Worm (Caenorhabditis elegans) whole organism, young adult: Measurements from ENCODE around the gene spas-1.

Source experiments
- F22D6.2 ChIP-seq: sonication (generic microtip); optimal IDR thresholded peaks from 2 replicates; lab custom pipeline; 2016; ENCODE audit warnings: mild to moderate bottlenecking, missing genetic modification characterization, missing compliant biosample characterization
- F33H1.4 ChIP-seq: fragments of 200-800 bp; sonication (Bioruptor generic); IDR thresholded peaks from 2 replicates; pipeline ENCODE4 v1.3.6; 2022; ENCODE audit warnings: missing genetic modification reagents, missing genetic modification characterization, missing compliant biosample characterization
- F37B4.10 ChIP-seq: fragments of 200-800 bp; sonication (Bioruptor generic); IDR thresholded peaks from 2 replicates; pipeline ENCODE4 v1.3.6; 2022; ENCODE audit warnings: missing genetic modification characterization, missing compliant biosample characterization
- F57A8.1 ChIP-seq: fragments of 200-800 bp; sonication (Bioruptor generic); optimal IDR thresholded peaks from 2 replicates; lab custom pipeline; 2018; ENCODE audit warnings: mild to moderate bottlenecking, missing genetic modification characterization, moderate library complexity, missing compliant biosample characterization
- F57C9.4 ChIP-seq: sonication (generic microtip); optimal IDR thresholded peaks from 2 replicates; lab custom pipeline; 2017; ENCODE audit warnings: mild to moderate bottlenecking, missing genetic modification characterization, missing compliant biosample characterization
- K11D2.4 ChIP-seq: fragments of 200-800 bp; sonication (Bioruptor generic); IDR thresholded peaks from 2 replicates; pipeline ENCODE4 v1.3.6; 2022; ENCODE audit warnings: missing genetic modification reagents, missing genetic modification characterization, missing compliant biosample characterization
- Y53G8AR.9 ChIP-seq: fragments of 200-800 bp; sonication (Bioruptor generic); conservative IDR thresholded peaks from 2 replicates; pipeline ENCODE4 v1.3.6; 2022; ENCODE audit warnings: missing genetic modification reagents, missing genetic modification characterization, missing compliant biosample characterization
- Y56A3A.18 ChIP-seq: fragments of 200-800 bp; sonication (Bioruptor generic); IDR thresholded peaks from 2 replicates; pipeline ENCODE4 v1.3.6; 2022; ENCODE audit warnings: missing genetic modification reagents, missing genetic modification characterization, missing compliant biosample characterization
- aptf-3 ChIP-seq: fragments of 200-800 bp; sonication (Bioruptor generic); IDR thresholded peaks from 2 replicates; pipeline ENCODE4 v1.3.6; 2022; ENCODE audit warnings: missing genetic modification characterization, missing compliant biosample characterization
- attf-6 ChIP-seq: fragments of 200-800 bp; sonication (Bioruptor generic); IDR thresholded peaks from 2 replicates; pipeline ENCODE4 v1.3.6; 2022; ENCODE audit warnings: missing genetic modification reagents, missing genetic modification characterization, missing compliant biosample characterization
- cebp-1 ChIP-seq, 2 experiments: fragments of 200-800 bp in 1 of 2; sonication (Bioruptor generic) in 1 of 2; sonication (generic microtip) in 1 of 2; IDR thresholded peaks in 1 of 2; optimal IDR thresholded peaks in 1 of 2; 2 replicates each; pipeline versions ENCODE4 v1.3.6 to Lab custom; 2017 to 2022; ENCODE audit warnings: missing compliant biosample characterization in 2 of 2, missing genetic modification characterization in 2 of 2, mild to moderate bottlenecking in 1 of 2, missing genetic modification reagents in 1 of 2, moderate library complexity in 1 of 2
- die-1 ChIP-seq: sonication (generic microtip); optimal IDR thresholded peaks from 2 replicates; lab custom pipeline; 2016; ENCODE audit warnings: missing genotype, mild to moderate bottlenecking, missing genetic modification characterization, missing compliant biosample characterization
- dpl-1 ChIP-seq: fragments of 150-350 bp; optimal IDR thresholded peaks from 2 replicates; lab custom pipeline; 2014; ENCODE audit warnings: missing biosample characterization, missing genetic modification reagents, missing genetic modification characterization
- egl-44 ChIP-seq: fragments of 200-800 bp; sonication (Bioruptor generic); IDR thresholded peaks from 2 replicates; pipeline ENCODE4 v1.3.6; 2022; ENCODE audit warnings: missing genetic modification reagents, missing genetic modification characterization, missing compliant biosample characterization
- hmg-20 ChIP-seq: fragments of 200-800 bp; sonication (Bioruptor generic); IDR thresholded peaks from 2 replicates; pipeline ENCODE4 v1.3.6; 2022; ENCODE audit warnings: missing genetic modification reagents, missing genetic modification characterization, missing compliant biosample characterization
- let-526 ChIP-seq: fragments of 200-800 bp; sonication (Bioruptor generic); IDR thresholded peaks from 2 replicates; pipeline ENCODE4 v1.3.6; 2022; ENCODE audit warnings: missing genetic modification reagents, missing genetic modification characterization, missing compliant biosample characterization
- lsl-1 ChIP-seq: fragments of 200-800 bp; sonication (Bioruptor generic); optimal IDR thresholded peaks from 2 replicates; lab custom pipeline; 2018; ENCODE audit warnings: mild to moderate bottlenecking, missing genetic modification characterization, moderate library complexity, missing compliant biosample characterization
- lsy-27 ChIP-seq: sonication (generic microtip); optimal IDR thresholded peaks from 2 replicates; lab custom pipeline; 2017; ENCODE audit warnings: missing genetic modification characterization, mild to moderate bottlenecking, missing compliant biosample characterization, antibody characterized with exemption, missing genotype, borderline replicate concordance; ENCODE audit not compliant: insufficient read depth
- madf-3 ChIP-seq: fragments of 200-800 bp; sonication (Bioruptor generic); IDR thresholded peaks from 2 replicates; pipeline ENCODE4 v1.3.6; 2022; ENCODE audit warnings: missing genetic modification reagents, missing genetic modification characterization, missing compliant biosample characterization
- nfya-1 ChIP-seq: sonication (generic microtip); optimal IDR thresholded peaks from 2 replicates; lab custom pipeline; 2017; ENCODE audit warnings: antibody characterized with exemption, missing compliant biosample characterization, missing genetic modification characterization, borderline replicate concordance; ENCODE audit not compliant: insufficient read depth
- nfya-2 ChIP-seq: fragments of 200-800 bp; sonication (Bioruptor generic); IDR thresholded peaks from 2 replicates; pipeline ENCODE4 v1.3.6; 2022; ENCODE audit warnings: missing genetic modification reagents, missing genetic modification characterization, missing compliant biosample characterization
- nhr-27 ChIP-seq: fragments of 200-800 bp; sonication (Bioruptor generic); optimal IDR thresholded peaks from 2 replicates; lab custom pipeline; 2018; ENCODE audit warnings: mild to moderate bottlenecking, missing genetic modification characterization, moderate library complexity, missing compliant biosample characterization
- pha-4 ChIP-seq: fragments of 150-350 bp; sonication (generic microtip); optimal IDR thresholded peaks from 2 replicates; lab custom pipeline; 2014; ENCODE audit warnings: missing biosample characterization, missing genetic modification reagents, missing genetic modification characterization
- rcor-1 ChIP-seq: fragments of 200-800 bp; sonication (Bioruptor generic); IDR thresholded peaks from 2 replicates; pipeline ENCODE4 v1.3.6; 2022; ENCODE audit warnings: missing genetic modification reagents, missing genetic modification characterization, missing compliant biosample characterization
- snpc-1.1 ChIP-seq: sonication (generic microtip); optimal IDR thresholded peaks from 2 replicates; lab custom pipeline; 2017; ENCODE audit warnings: missing genetic modification characterization, mild to moderate bottlenecking, missing compliant biosample characterization, antibody characterized with exemption, moderate library complexity, missing genotype, missing genetic modification reagents; ENCODE audit not compliant: insufficient read depth
- snpc-1.3 ChIP-seq: sonication (generic microtip); optimal IDR thresholded peaks from 2 replicates; lab custom pipeline; 2017; ENCODE audit warnings: missing genetic modification characterization, mild to moderate bottlenecking, missing compliant biosample characterization, antibody characterized with exemption, moderate library complexity, missing genotype, missing genetic modification reagents; ENCODE audit not compliant: insufficient read depth
- snpc-3.4 ChIP-seq: sonication (generic microtip); optimal IDR thresholded peaks from 2 replicates; lab custom pipeline; 2017; ENCODE audit warnings: missing genetic modification characterization, mild to moderate bottlenecking, missing compliant biosample characterization, antibody characterized with exemption, moderate library complexity, missing genotype, missing genetic modification reagents
- tlf-1 ChIP-seq: fragments of 200-800 bp; sonication (Bioruptor generic); optimal IDR thresholded peaks from 2 replicates; lab custom pipeline; 2018; ENCODE audit warnings: mild to moderate bottlenecking, missing genetic modification characterization, missing compliant biosample characterization
- unc-130 ChIP-seq: sonication (generic microtip); optimal IDR thresholded peaks from 2 replicates; lab custom pipeline; 2016; ENCODE audit warnings: missing genetic modification reagents, missing genetic modification characterization, missing compliant biosample characterization
- ztf-25 ChIP-seq: fragments of 200-800 bp; sonication (Bioruptor generic); IDR thresholded peaks from 2 replicates; pipeline ENCODE4 v1.3.6; 2022; ENCODE audit warnings: missing genetic modification reagents, missing genetic modification characterization, missing compliant biosample characterization
- ztf-26 ChIP-seq: sonication (generic microtip); optimal IDR thresholded peaks from 2 replicates; lab custom pipeline; 2017; ENCODE audit warnings: missing genetic modification characterization, missing compliant biosample characterization
- ztf-3 ChIP-seq: fragments of 200-800 bp; sonication (Bioruptor generic); optimal IDR thresholded peaks from 2 replicates; lab custom pipeline; 2018; ENCODE audit warnings: mild to moderate bottlenecking, missing genetic modification characterization, missing compliant biosample characterization
- ztf-6 ChIP-seq: fragments of 200-800 bp; sonication (Bioruptor generic); IDR thresholded peaks from 2 replicates; pipeline ENCODE4 v1.3.6; 2022; ENCODE audit warnings: missing genetic modification reagents, missing genetic modification characterization, missing compliant biosample characterization

The spas-1 gene

ce11 chrV:9154772-9155171 is 20.8 kb upstream of the spas-1 start, which contains the start of gene B0222.5:
B0222.5 (minus strand) TSS chrV:9154872.
- TF ChIP-seq ztf-6 (no peak), ztf-25 (GFP tag; lab: Robert Waterston, UW) (no peak)

- TF ChIP-seq ztf-26 (peak; percentile 5), Y56A3A.18 (GFP tag; lab: Robert Waterston, UW) (no peak)
- TF ChIP-seq, all 124 proteins: peak for 1
These were observed 20.0 kb upstream of the spas-1 start for ce11 chrV:9155616-9156015.

- TF ChIP-seq lsl-1 (GFP tag; lab: Kevin White, UChicago) (no peak), nfya-2 (GFP tag; lab: Robert Waterston, UW) (no peak), snpc-3.4 (no peak), tlf-1 (GFP tag; lab: Kevin White, UChicago) (no peak), attf-6 (no peak), F57C9.4 (no peak), pha-4 (tag; lab: Kevin White, UChicago) (no peak), rcor-1 (GFP tag; lab: Robert Waterston, UW) (no peak), snpc-1.3 (tag; lab: Kevin White, UChicago) (no peak), F57A8.1 (no peak), madf-3 (GFP tag; lab: Robert Waterston, UW) (no peak), F33H1.4 (no peak), F37B4.10 (GFP tag; lab: Robert Waterston, UW) (no peak), aptf-3 (GFP tag; lab: Robert Waterston, UW) (no peak), snpc-1.1 (tag; lab: Kevin White, UChicago) (no peak), nhr-27 (no peak), K11D2.4 (GFP tag; lab: Robert Waterston, UW) (no peak), let-526 (no peak), ztf-3 (no peak), nfya-1 (tag; lab: Kevin White, UChicago) (no peak)
These were observed 18.9 kb upstream of the spas-1 start, which contains the start of gene B0222.15 for ce11 chrV:9156679-9157078. B0222.15 (minus strand) TSS chrV:9156779.

ce11 chrV:9157597-9157996 is 18.0 kb upstream of the spas-1 start:
- no peak for TF ChIP-seq nhr-27
- no peak for TF ChIP-seq F22D6.2
- no peak for TF ChIP-seq hmg-20
- no peak for TF ChIP-seq cebp-1 (GFP tag; IDR thresholded peaks at IDR 0.05; lab: Robert Waterston, UW)
- no peak for TF ChIP-seq cebp-1 (tag; optimal IDR thresholded peaks at IDR 0.05; lab: Kevin White, UChicago)
- no peak for TF ChIP-seq unc-130 (GFP tag; lab: Kevin White, UChicago)
- TF ChIP-seq Y53G8AR.9 (GFP tag; lab: Robert Waterston, UW), result no peak
- TF ChIP-seq dpl-1 (GFP tag; lab: Kevin White, UChicago), result no peak
- TF ChIP-seq lsy-27 (tag; lab: Kevin White, UChicago), result no peak
- TF ChIP-seq die-1 (tag; lab: Kevin White, UChicago), result no peak
- TF ChIP-seq ztf-6, result no peak
- no peak for TF ChIP-seq egl-44 (GFP tag; lab: Robert Waterston, UW)
